Worm (Caenorhabditis elegans): Measurements from ENCODE around the gene ZK652.8.
A peak's percentile ranks its signal among the peaks of the same experiment; 100 is the strongest.

ZK652.8 gene

ce11 chrIII:7880132-7880715 lies 36.8 kb upstream of the ZK652.8 start:
- no peak for TF ChIP-seq athp-1 (tag; optimal IDR thresholded peaks at IDR 0.05)
- TF ChIP-seq zfh-2 (GFP tag; conservative IDR thresholded peaks at IDR 0.05): no peak
- TF ChIP-seq bed-1 (GFP tag; IDR thresholded peaks at IDR 0.05): no peak
- TF ChIP-seq cebp-1 (GFP tag; IDR thresholded peaks at IDR 0.05): no peak
- TF ChIP-seq cebp-1 (tag; optimal IDR thresholded peaks at IDR 0.05): peak; percentile 68
- TF ChIP-seq rec-8 (tag; optimal IDR thresholded peaks at IDR 0.05): no peak
- no peak for TF ChIP-seq D2030.7 (GFP tag; IDR thresholded peaks at IDR 0.05)

ce11 chrIII:7878852-7879329 lies 35.5 kb upstream of the ZK652.8 start, which contains the start of gene sup-18:
Gene sup-18 (minus strand): TSS chrIII:7878902.
- TF ChIP-seq B0035.1 (tag; optimal IDR thresholded peaks at IDR 0.05) (no peak), Y53G8AR.9 (GFP tag; conservative IDR thresholded peaks at IDR 0.05) (no peak), hmg-20 (GFP tag; IDR thresholded peaks at IDR 0.05) (no peak), egl-44 (GFP tag; IDR thresholded peaks at IDR 0.05) (no peak), ztf-6 (GFP tag; IDR thresholded peaks at IDR 0.05) (no peak), madf-3 (GFP tag; IDR thresholded peaks at IDR 0.05) (no peak), ztf-28 (GFP tag; IDR thresholded peaks at IDR 0.05) (no peak), nhr-120 (GFP tag; IDR thresholded peaks at IDR 0.05) (no peak), pbrm-1 (GFP tag; IDR thresholded peaks at IDR 0.05) (no peak), lag-1 (GFP tag; IDR thresholded peaks at IDR 0.05) (no peak), dpff-1 (tag; optimal IDR thresholded peaks at IDR 0.05) (no peak), cebp-2 (GFP tag; IDR thresholded peaks at IDR 0.05) (no peak), ceh-79 (tag; optimal IDR thresholded peaks at IDR 0.05) (no peak)

ce11 chrIII:7877090-7877489 lies 33.7 kb upstream of the ZK652.8 start:
- TF ChIP-seq ztf-22 (GFP tag; optimal IDR thresholded peaks at IDR 0.05) (no peak), snpc-4 (GFP tag; optimal IDR thresholded peaks at IDR 0.05) (no peak), snpc-4 (tag; optimal IDR thresholded peaks at IDR 0.05) (no peak), lin-26 (GFP tag; IDR thresholded peaks at IDR 0.05) (no peak), aptf-3 (GFP tag; IDR thresholded peaks at IDR 0.05) (no peak), F10E7.11 (tag; optimal IDR thresholded peaks at IDR 0.05) (no peak), sea-2 (GFP tag; IDR thresholded peaks at IDR 0.05) (no peak), nhr-90 (tag; optimal IDR thresholded peaks at IDR 0.05) (no peak), mcd-1 (GFP tag; IDR thresholded peaks at IDR 0.05) (no peak), tbx-9 (tag; optimal IDR thresholded peaks at IDR 0.05; ENCODE audit: borderline replicate concordance) (no peak), ekl-4 (GFP tag; IDR thresholded peaks at IDR 0.05) (no peak), fkh-3 (tag; optimal IDR thresholded peaks at IDR 0.05) (no peak), ztf-25 (GFP tag; IDR thresholded peaks at IDR 0.05) (no peak), lin-35 (GFP tag; optimal IDR thresholded peaks at IDR 0.05) (no peak), cebp-2 (GFP tag; IDR thresholded peaks at IDR 0.05) (no peak)

ce11 chrIII:7873481-7873880 lies 30.0 kb upstream of the ZK652.8 start, which contains the start of gene tyr-1:
Gene tyr-1 (plus strand): TSS chrIII:7873781.
- TF ChIP-seq lin-54 (GFP tag; optimal IDR thresholded peaks at IDR 0.05): no peak
- no peak for TF ChIP-seq K12H6.12 (tag; optimal IDR thresholded peaks at IDR 0.05)
- TF ChIP-seq F55B11.4 (tag; optimal IDR thresholded peaks at IDR 0.05; ENCODE audit: borderline replicate concordance, insufficient read depth): no peak
- TF ChIP-seq hlh-26 (GFP tag; conservative IDR thresholded peaks at IDR 0.05): no peak
- TF ChIP-seq bed-1 (GFP tag; IDR thresholded peaks at IDR 0.05): no peak
- no peak for TF ChIP-seq ekl-4 (GFP tag; IDR thresholded peaks at IDR 0.05)
- no peak for TF ChIP-seq C06A6.2 (GFP tag; conservative IDR thresholded peaks at IDR 0.05)
- TF ChIP-seq Y67H2A.10 (GFP tag; conservative IDR thresholded peaks at IDR 0.05): no peak
- no peak for TF ChIP-seq F37B4.10 (GFP tag; IDR thresholded peaks at IDR 0.05)
- no peak for TF ChIP-seq fkh-3 (tag; optimal IDR thresholded peaks at IDR 0.05)
- TF ChIP-seq F39B2.1 (GFP tag; IDR thresholded peaks at IDR 0.05): no peak
- no peak for TF ChIP-seq snpc-1.3 (tag; optimal IDR thresholded peaks at IDR 0.05; ENCODE audit: insufficient read depth)

All from whole organism, young adult.